Fruit fly (Drosophila melanogaster) Kc167 (cell line): ENCODE results near the gene cocoon.

ENCODE experiments used
- Myc ChIP-seq: fragments of >200 bp; optimal IDR thresholded peaks from 2 replicates; lab custom pipeline; 2017; ENCODE audit warnings: missing external identifiers
- Sin3A ChIP-seq: fragments of >200 bp; optimal IDR thresholded peaks from 2 replicates; lab custom pipeline; 2018; ENCODE audit warnings: missing external identifiers
- h ChIP-seq: fragments of >200 bp; optimal IDR thresholded peaks from 3 replicates; lab custom pipeline; 2018; ENCODE audit warnings: missing external identifiers
- insv ChIP-seq: fragments of >200 bp; optimal IDR thresholded peaks from 3 replicates; lab custom pipeline; 2018; ENCODE audit warnings: missing external identifiers
- psq ChIP-seq: fragments of >200 bp; optimal IDR thresholded peaks from 2 replicates; lab custom pipeline; 2017; ENCODE audit warnings: missing external identifiers
- ttk ChIP-seq: sonication (Bioruptor generic); optimal IDR thresholded peaks from 2 replicates; lab custom pipeline; 2017; ENCODE audit warnings: missing external identifiers

Gene cocoon

dm6 chr3L:15500813-15501645 is 27.1 kb upstream of the cocoon start, which contains the start of gene CG7272:
CG7272 (plus strand) TSS chr3L:15500938.
- TF ChIP-seq h (lab: Kevin White, UChicago): no peak
- TF ChIP-seq insv (lab: Kevin White, UChicago): no peak
- TF ChIP-seq psq (lab: Kevin White, UChicago): no peak
- no peak for TF ChIP-seq Sin3A (lab: Kevin White, UChicago)
- TF ChIP-seq Myc (lab: Kevin White, UChicago): no peak
- TF ChIP-seq ttk (lab: Kevin White, UChicago): no peak

- TF ChIP-seq insv (lab: Kevin White, UChicago): no peak
- TF ChIP-seq h (lab: Kevin White, UChicago): no peak
- no peak for TF ChIP-seq Sin3A (lab: Kevin White, UChicago)
- no peak for TF ChIP-seq psq (lab: Kevin White, UChicago)
- no peak for TF ChIP-seq Myc (lab: Kevin White, UChicago)
- no peak for TF ChIP-seq ttk (lab: Kevin White, UChicago)
These were observed 24.8 kb upstream of the cocoon start, which contains the start of gene CG7275 for dm6 chr3L:15498745-15499144. CG7275 (plus strand) TSS chr3L:15498959.

DNA sequence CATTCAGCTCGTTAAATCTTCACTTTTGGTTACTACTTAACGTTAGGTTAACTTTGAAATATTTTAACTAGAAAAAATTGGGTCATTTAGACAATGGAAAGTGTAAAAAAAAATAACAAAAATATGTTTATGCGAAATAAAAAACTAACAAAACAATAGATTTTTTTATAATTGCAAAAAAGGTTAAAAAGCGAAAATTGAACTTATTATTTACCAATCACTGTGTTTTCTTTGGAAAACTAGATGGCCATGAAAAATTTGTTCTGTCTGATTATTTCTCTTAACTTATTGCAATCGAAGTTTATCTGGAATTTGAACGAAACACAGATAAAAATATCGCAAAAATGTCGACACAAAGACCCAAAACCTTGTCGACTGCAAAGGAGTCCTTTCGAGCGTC is 24.0 kb upstream of the cocoon start, which contains the start of gene CG7276:
Gene CG7276 (plus strand): TSS at position 301 of the 400 bp plus-strand sequence.
- TF ChIP-seq insv (lab: Kevin White, UChicago): no peak

DNA sequence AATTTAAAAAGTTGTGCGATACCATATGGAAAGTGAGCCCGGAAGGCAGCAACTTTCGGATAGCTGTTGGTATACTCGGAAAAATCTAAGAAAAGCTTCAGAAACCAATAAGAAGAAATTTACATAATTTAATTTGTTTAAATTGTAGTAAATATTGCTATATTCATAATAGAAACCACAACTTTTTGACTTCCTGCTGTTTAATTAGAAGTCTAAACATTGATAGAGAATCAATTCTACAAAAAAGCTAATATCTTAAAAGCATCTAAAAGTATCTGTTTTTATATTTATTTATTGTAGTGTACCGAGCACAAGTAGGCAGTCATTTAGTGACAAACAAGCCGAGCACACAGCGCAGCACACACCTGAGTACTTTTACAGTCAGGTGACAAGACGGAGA is 22.4 kb upstream of the cocoon start, which contains the start of gene CG13455:
Gene CG13455 (plus strand): TSS at position 301 of the 400 bp plus-strand sequence.
- no peak for TF ChIP-seq Sin3A (lab: Kevin White, UChicago)
- no peak for TF ChIP-seq psq (lab: Kevin White, UChicago)
- no peak for TF ChIP-seq ttk (lab: Kevin White, UChicago)
- no peak for TF ChIP-seq Myc (lab: Kevin White, UChicago)
- no peak for TF ChIP-seq h (lab: Kevin White, UChicago)
- no peak for TF ChIP-seq insv (lab: Kevin White, UChicago)

DNA sequence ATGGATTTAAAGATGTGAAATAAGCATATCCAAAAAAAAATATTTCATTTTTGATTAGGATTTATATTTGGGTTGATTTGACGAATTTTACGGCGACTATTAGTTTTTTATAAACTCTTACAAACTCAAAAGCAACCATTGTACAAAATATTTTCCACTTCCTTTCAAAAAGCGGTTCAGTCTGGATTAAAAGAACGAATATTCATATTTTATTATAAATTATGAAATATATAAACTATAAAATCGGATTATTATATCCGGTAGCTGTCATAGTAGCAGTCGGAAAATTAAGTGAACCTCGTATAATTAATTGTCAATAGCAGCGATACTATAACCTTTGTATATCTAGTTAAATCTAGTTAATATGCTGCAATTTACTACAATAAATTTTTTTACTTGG is 21.5 kb upstream of the cocoon start, which contains the start of gene CG12355:
Gene CG12355 (minus strand): TSS at position 101 of the 400 bp plus-strand sequence.
- TF ChIP-seq Myc (lab: Kevin White, UChicago) (no peak), Sin3A (lab: Kevin White, UChicago) (no peak), h (lab: Kevin White, UChicago) (no peak), ttk (lab: Kevin White, UChicago) (no peak), psq (lab: Kevin White, UChicago) (no peak), insv (lab: Kevin White, UChicago) (no peak)

- TF ChIP-seq h (lab: Kevin White, UChicago) (no peak), psq (lab: Kevin White, UChicago) (no peak), Sin3A (lab: Kevin White, UChicago) (no peak), ttk (lab: Kevin White, UChicago) (no peak), insv (lab: Kevin White, UChicago) (no peak), Myc (lab: Kevin White, UChicago) (no peak)
These were observed 20.8 kb upstream of the cocoon start for dm6 chr3L:15494599-15495271.

dm6 chr3L:15493886-15494598 is 20.1 kb upstream of the cocoon start:
- no peak for TF ChIP-seq Sin3A (lab: Kevin White, UChicago)
- no peak for TF ChIP-seq h (lab: Kevin White, UChicago)
- TF ChIP-seq psq (lab: Kevin White, UChicago): no peak
- no peak for TF ChIP-seq ttk (lab: Kevin White, UChicago)
- TF ChIP-seq Myc (lab: Kevin White, UChicago): no peak
- no peak for TF ChIP-seq insv (lab: Kevin White, UChicago)

dm6 chr3L:15485302-15485701 is 11.4 kb upstream of the cocoon start, which contains the start of gene Ran-like:
Ran-like (minus strand) TSS chr3L:15485402.
- TF ChIP-seq insv (lab: Kevin White, UChicago) (no peak), ttk (lab: Kevin White, UChicago) (no peak), h (lab: Kevin White, UChicago) (no peak), psq (lab: Kevin White, UChicago) (no peak), Myc (lab: Kevin White, UChicago) (no peak), Sin3A (lab: Kevin White, UChicago) (no peak)
